Worm (Caenorhabditis elegans) whole organism, young adult: ENCODE measurements around the gene H05C05.4.

Experiments used
- B0035.1 ChIP-seq: sonication (generic microtip); optimal IDR thresholded peaks from 2 replicates; lab custom pipeline; 2016; ENCODE audit warnings: missing genetic modification characterization, mild to moderate bottlenecking, missing compliant biosample characterization, missing genotype, missing genetic modification reagents
- D2030.7 ChIP-seq: fragments of 200-800 bp; sonication (Bioruptor generic); IDR thresholded peaks from 2 replicates; pipeline ENCODE4 v1.3.6; 2022; ENCODE audit warnings: missing genetic modification reagents, missing genetic modification characterization, missing compliant biosample characterization
- F10E7.11 ChIP-seq: sonication (generic microtip); optimal IDR thresholded peaks from 2 replicates; lab custom pipeline; 2017; ENCODE audit warnings: mild to moderate bottlenecking, missing genetic modification characterization, moderate library complexity, missing compliant biosample characterization
- F55B11.4 ChIP-seq: sonication (generic microtip); optimal IDR thresholded peaks from 2 replicates; lab custom pipeline; 2016; ENCODE audit warnings: missing compliant biosample characterization, missing genetic modification characterization, borderline replicate concordance; ENCODE audit not compliant: insufficient read depth
- Y95B8A.8 ChIP-seq: fragments of 200-800 bp; sonication (Bioruptor generic); IDR thresholded peaks from 2 replicates; pipeline ENCODE4 v1.3.6; 2022; ENCODE audit warnings: missing genetic modification reagents, missing genetic modification characterization, missing compliant biosample characterization
- ama-1 ChIP-seq, 3 experiments: fragments of 150-350 bp in 1 of 3; sonication (generic microtip) in 2 of 3; optimal IDR thresholded peaks; 2 replicates each; lab custom pipeline; 2014 to 2018; ENCODE audit warnings: missing biosample characterization in 2 of 3, missing genetic modification characterization in 2 of 3, missing genetic modification reagents in 2 of 3
- aptf-2 ChIP-seq: fragments of 200-800 bp; sonication (Bioruptor generic); conservative IDR thresholded peaks from 2 replicates; pipeline ENCODE4 v1.3.6; 2022; ENCODE audit warnings: missing genetic modification reagents, missing genetic modification characterization, missing compliant biosample characterization
- athp-1 ChIP-seq: sonication (generic microtip); optimal IDR thresholded peaks from 2 replicates; lab custom pipeline; 2017; ENCODE audit warnings: mild to moderate bottlenecking, missing genetic modification characterization, missing compliant biosample characterization
- attf-5 ChIP-seq: fragments of 200-800 bp; sonication (Bioruptor generic); optimal IDR thresholded peaks from 2 replicates; lab custom pipeline; 2018; ENCODE audit warnings: mild to moderate bottlenecking, missing genetic modification characterization, missing compliant biosample characterization
- attf-6 ChIP-seq: fragments of 200-800 bp; sonication (Bioruptor generic); IDR thresholded peaks from 2 replicates; pipeline ENCODE4 v1.3.6; 2022; ENCODE audit warnings: missing genetic modification reagents, missing genetic modification characterization, missing compliant biosample characterization
- ceh-40 ChIP-seq: fragments of 200-800 bp; sonication (Bioruptor generic); IDR thresholded peaks from 2 replicates; pipeline ENCODE4 v1.3.6; 2022; ENCODE audit warnings: missing genetic modification characterization, missing compliant biosample characterization
- chd-7 ChIP-seq: sonication (generic microtip); optimal IDR thresholded peaks from 2 replicates; lab custom pipeline; 2016; ENCODE audit warnings: mild to moderate bottlenecking, missing genetic modification characterization, moderate library complexity, missing compliant biosample characterization
- efl-1 ChIP-seq: fragments of 150-350 bp; optimal IDR thresholded peaks from 2 replicates; lab custom pipeline; 2014; ENCODE audit warnings: missing biosample characterization, missing genetic modification reagents, missing genetic modification characterization
- hmg-20 ChIP-seq: fragments of 200-800 bp; sonication (Bioruptor generic); IDR thresholded peaks from 2 replicates; pipeline ENCODE4 v1.3.6; 2022; ENCODE audit warnings: missing genetic modification reagents, missing genetic modification characterization, missing compliant biosample characterization
- hrde-1 ChIP-seq: sonication (generic microtip); optimal IDR thresholded peaks from 2 replicates; lab custom pipeline; 2016; ENCODE audit warnings: missing genetic modification characterization, mild to moderate bottlenecking, missing compliant biosample characterization, moderate library complexity, missing genotype, missing genetic modification reagents, borderline replicate concordance
- lin-26 ChIP-seq: fragments of 200-800 bp; sonication (Bioruptor generic); IDR thresholded peaks from 2 replicates; pipeline ENCODE4 v1.3.6; 2022; ENCODE audit warnings: missing genetic modification reagents, missing genetic modification characterization, missing compliant biosample characterization
- lin-40 ChIP-seq: sonication (generic microtip); optimal IDR thresholded peaks from 2 replicates; lab custom pipeline; 2016; ENCODE audit warnings: missing genetic modification characterization, mild to moderate bottlenecking, missing compliant biosample characterization, missing genotype, missing genetic modification reagents
- lir-1 ChIP-seq: fragments of 200-800 bp; sonication (Bioruptor generic); conservative IDR thresholded peaks from 2 replicates; pipeline ENCODE4 v1.3.6; 2022; ENCODE audit warnings: missing genetic modification reagents, missing genetic modification characterization, missing compliant biosample characterization
- madf-10 ChIP-seq: sonication (generic microtip); optimal IDR thresholded peaks from 2 replicates; lab custom pipeline; 2016; ENCODE audit warnings: mild to moderate bottlenecking, missing genetic modification characterization, missing compliant biosample characterization
- nhr-120 ChIP-seq: fragments of 200-800 bp; sonication (Bioruptor generic); IDR thresholded peaks from 2 replicates; pipeline ENCODE4 v1.3.6; 2022; ENCODE audit warnings: missing genetic modification characterization, missing compliant biosample characterization
- nhr-80 ChIP-seq: sonication (generic microtip); optimal IDR thresholded peaks from 2 replicates; lab custom pipeline; 2016; ENCODE audit warnings: missing genetic modification characterization, missing compliant biosample characterization
- nhr-90 ChIP-seq: sonication (generic microtip); optimal IDR thresholded peaks from 2 replicates; lab custom pipeline; 2016; ENCODE audit warnings: missing genotype, mild to moderate bottlenecking, missing genetic modification characterization, missing compliant biosample characterization
- pha-4 ChIP-seq: fragments of 150-350 bp; sonication (generic microtip); optimal IDR thresholded peaks from 2 replicates; lab custom pipeline; 2014; ENCODE audit warnings: missing biosample characterization, missing genetic modification reagents, missing genetic modification characterization
- rcor-1 ChIP-seq: fragments of 200-800 bp; sonication (Bioruptor generic); IDR thresholded peaks from 2 replicates; pipeline ENCODE4 v1.3.6; 2022; ENCODE audit warnings: missing genetic modification reagents, missing genetic modification characterization, missing compliant biosample characterization
- rec-8 ChIP-seq, 2 experiments: sonication (generic microtip); optimal IDR thresholded peaks; 2 replicates each; lab custom pipeline; 2016; ENCODE audit warnings: mild to moderate bottlenecking in 2 of 2, missing genetic modification characterization in 2 of 2, missing genetic modification reagents in 2 of 2, missing genotype in 2 of 2, missing biosample characterization in 1 of 2, missing compliant biosample characterization in 1 of 2, moderate library complexity in 1 of 2
- rpc-1 ChIP-seq, 2 experiments: fragments of 150-350 bp in 1 of 2; sonication (generic microtip) in 1 of 2; optimal IDR thresholded peaks; 2 replicates each; lab custom pipeline; 2014 to 2018; ENCODE audit warnings: missing biosample characterization in 1 of 2, missing genetic modification characterization in 1 of 2, missing genetic modification reagents in 1 of 2, missing genotype in 1 of 2
- snpc-3.4 ChIP-seq: sonication (generic microtip); optimal IDR thresholded peaks from 2 replicates; lab custom pipeline; 2017; ENCODE audit warnings: missing genetic modification characterization, mild to moderate bottlenecking, missing compliant biosample characterization, antibody characterized with exemption, moderate library complexity, missing genotype, missing genetic modification reagents
- tlf-1 ChIP-seq: fragments of 200-800 bp; sonication (Bioruptor generic); optimal IDR thresholded peaks from 2 replicates; lab custom pipeline; 2018; ENCODE audit warnings: mild to moderate bottlenecking, missing genetic modification characterization, missing compliant biosample characterization
- xnd-1 ChIP-seq: sonication (generic microtip); optimal IDR thresholded peaks from 2 replicates; lab custom pipeline; 2016; ENCODE audit warnings: missing genotype, missing genetic modification reagents, missing genetic modification characterization, missing compliant biosample characterization
- ztf-25 ChIP-seq: fragments of 200-800 bp; sonication (Bioruptor generic); IDR thresholded peaks from 2 replicates; pipeline ENCODE4 v1.3.6; 2022; ENCODE audit warnings: missing genetic modification reagents, missing genetic modification characterization, missing compliant biosample characterization
- ztf-6 ChIP-seq: fragments of 200-800 bp; sonication (Bioruptor generic); IDR thresholded peaks from 2 replicates; pipeline ENCODE4 v1.3.6; 2022; ENCODE audit warnings: missing genetic modification reagents, missing genetic modification characterization, missing compliant biosample characterization

H05C05.4 gene

ce11 chrIII:2946626-2947168 is 696 bp upstream of the H05C05.4 start, which contains the start of gene H05C05.1 (continued):
- TF ChIP-seq ceh-40 (GFP tag; lab: Robert Waterston, UW) (no peak), aptf-2 (GFP tag; lab: Robert Waterston, UW) (no peak)

DNA sequence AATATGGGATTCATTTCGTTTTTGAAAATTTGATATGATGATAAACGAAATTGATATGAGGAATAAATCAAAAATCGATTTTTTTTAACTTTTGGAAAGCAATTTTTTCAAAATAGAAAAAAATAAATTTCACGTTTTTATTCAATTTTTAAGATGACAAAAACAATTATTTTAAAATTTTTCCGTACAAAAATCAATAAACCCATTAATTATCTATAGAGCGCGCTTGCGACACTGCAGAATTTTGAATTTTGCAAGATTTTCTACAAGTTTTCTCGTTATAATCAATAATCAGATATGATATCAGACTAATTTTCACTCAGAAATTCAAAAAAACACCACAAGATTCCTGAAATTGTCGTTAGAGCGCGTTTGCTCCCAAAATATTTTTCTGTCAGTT is 2.0 kb downstream of the H05C05.4 start, which contains the start of gene R10F2.6:
Gene R10F2.6 (minus strand): TSS at position 101 of the 400 bp plus-strand sequence.
- no peak for TF ChIP-seq nhr-90 (tag; lab: Kevin White, UChicago)

ce11 chrIII:2941578-2941977 is 4.4 kb downstream of the H05C05.4 start:
- TF ChIP-seq rpc-1 (optimal IDR thresholded peaks at IDR 0.05; lab: Kevin White, UChicago) (no peak), rpc-1 (tag; optimal IDR thresholded peaks at IDR 0.05; lab: Kevin White, UChicago) (no peak), attf-6 (GFP tag; lab: Robert Waterston, UW) (no peak), chd-7 (no peak), hrde-1 (tag; lab: Kevin White, UChicago) (no peak), tlf-1 (GFP tag; lab: Kevin White, UChicago) (no peak)

DNA sequence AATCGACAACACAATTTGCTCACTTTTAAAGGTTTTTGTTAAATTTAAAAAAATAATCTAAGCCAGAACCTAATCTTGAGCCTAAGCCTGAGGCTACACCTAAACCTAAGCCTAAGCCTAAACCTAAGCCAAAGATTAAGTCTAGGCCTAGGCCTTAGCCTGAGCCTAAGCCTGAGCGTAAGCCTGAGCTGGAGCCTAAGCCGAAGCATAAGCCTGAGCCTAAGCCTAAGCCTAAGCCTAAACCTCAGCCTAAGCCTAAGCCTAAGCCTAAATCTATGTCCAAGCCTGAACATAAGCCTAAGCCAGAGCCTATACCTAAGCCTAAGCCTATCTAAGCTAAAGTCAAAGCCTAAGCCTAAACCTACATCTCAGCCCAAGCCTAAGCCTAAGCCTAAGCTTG is 8.2 kb downstream of the H05C05.4 start:
- no peak for TF ChIP-seq lin-26 (GFP tag; lab: Robert Waterston, UW)
- no peak for TF ChIP-seq madf-10 (tag; lab: Kevin White, UChicago)
- TF ChIP-seq athp-1 = no peak
- no peak for TF ChIP-seq nhr-80 (tag; lab: Kevin White, UChicago)
- TF ChIP-seq, all 124 proteins: peak for 0

- TF ChIP-seq ztf-6 = no peak
- TF ChIP-seq F10E7.11 (tag; lab: Kevin White, UChicago) = no peak
- TF ChIP-seq snpc-3.4 (tag; lab: Kevin White, UChicago) = no peak
- no peak for TF ChIP-seq hrde-1 (tag; lab: Kevin White, UChicago)
- TF ChIP-seq D2030.7 (GFP tag; lab: Robert Waterston, UW) = no peak
- no peak for TF ChIP-seq lin-40 (tag; lab: Kevin White, UChicago)
- no peak for TF ChIP-seq Y95B8A.8 (GFP tag; lab: Robert Waterston, UW)
- no peak for TF ChIP-seq nhr-120 (GFP tag; lab: Robert Waterston, UW)
- no peak for TF ChIP-seq attf-5 (GFP tag; lab: Kevin White, UChicago)
- no peak for TF ChIP-seq rec-8 (tag; optimal IDR thresholded peaks at IDR 0.05; lab: Kevin White, UChicago)
- TF ChIP-seq B0035.1 (tag; lab: Kevin White, UChicago) = no peak
- TF ChIP-seq xnd-1 = no peak
- TF ChIP-seq F55B11.4 (tag; lab: Kevin White, UChicago) = no peak
- no peak for TF ChIP-seq ama-1 (optimal IDR thresholded peaks at IDR 0.05; lab: Kevin White, UChicago)
- no peak for TF ChIP-seq ama-1 (GFP tag; optimal IDR thresholded peaks at IDR 0.05; lab: Kevin White, UChicago)
- TF ChIP-seq lin-26 (GFP tag; lab: Robert Waterston, UW) = no peak
- no peak for TF ChIP-seq efl-1
- TF ChIP-seq, all 124 proteins: peak for 0
These were observed 21.3 kb downstream of the H05C05.4 start, which contains the start of gene R10F2.5 for ce11 chrIII:2924658-2925057. Gene R10F2.5 (minus strand): TSS chrIII:2924758.

DNA sequence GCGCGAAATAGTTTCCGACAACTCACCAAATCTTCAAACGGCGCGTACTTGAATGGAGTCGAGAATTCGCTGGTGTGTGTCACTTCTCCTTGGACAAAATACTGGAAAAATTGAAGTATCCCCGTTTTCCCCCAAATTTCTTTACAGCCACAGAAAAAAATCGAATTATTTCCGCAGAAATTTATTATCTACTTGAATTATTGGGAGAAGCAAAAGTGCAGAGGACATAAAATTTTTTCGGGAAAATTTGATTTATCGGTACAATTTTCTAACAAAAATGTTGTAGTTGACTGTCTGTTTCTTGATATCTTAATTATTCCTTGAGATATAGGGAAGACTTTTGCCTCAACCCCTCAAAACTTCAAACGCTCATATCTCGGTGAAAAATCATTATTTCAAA is 23.0 kb downstream of the H05C05.4 start, which contains the start of gene R10F2.4:
Gene R10F2.4 (minus strand): TSS at position 101 of the 400 bp plus-strand sequence.
- TF ChIP-seq rcor-1 (GFP tag; lab: Robert Waterston, UW) (no peak), lir-1 (no peak), pha-4 (tag; lab: Kevin White, UChicago) (no peak), ztf-25 (GFP tag; lab: Robert Waterston, UW) (no peak), hmg-20 (GFP tag; lab: Robert Waterston, UW) (no peak)
- TF ChIP-seq, all 124 proteins: peak for 0
